Worm (Caenorhabditis elegans): Measurements from ENCODE around the gene T12A7.2.

Gene T12A7.2

ce11 chrIV:11803044-11803443 is 42.1 kb upstream of the T12A7.2 start, which contains the start of gene H01G02.4 (continued):
- TF ChIP-seq madf-10 (tag; optimal IDR thresholded peaks at IDR 0.05) (no peak), athp-1 (tag; optimal IDR thresholded peaks at IDR 0.05) (no peak), B0261.1 (tag; optimal IDR thresholded peaks at IDR 0.05) (no peak), rec-8 (tag; optimal IDR thresholded peaks at IDR 0.05) (no peak), ceh-40 (GFP tag; IDR thresholded peaks at IDR 0.05) (no peak)

DNA sequence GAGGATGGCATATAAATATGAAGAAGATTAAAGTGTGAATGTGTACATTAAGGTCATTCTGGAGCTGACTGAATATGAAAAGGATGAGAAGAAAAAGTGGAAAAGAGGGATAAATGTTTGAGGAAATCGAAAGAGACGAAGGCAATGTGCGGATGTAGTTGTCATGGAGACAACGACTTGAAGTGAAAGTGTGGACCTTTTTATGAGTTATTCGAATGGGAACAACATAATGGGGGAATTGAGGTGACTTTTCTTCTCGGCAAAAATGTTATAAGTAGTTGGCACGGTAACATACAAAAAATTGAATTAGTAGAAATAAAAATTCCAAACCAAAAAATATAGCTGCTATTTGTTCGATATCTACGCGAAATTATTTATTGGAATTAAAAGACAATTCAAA is 40.2 kb upstream of the T12A7.2 start, which contains the start of gene dyf-18:
Gene dyf-18, minus strand, starts transcription at position 101 of the 400 bp plus-strand sequence.
- TF ChIP-seq hsf-1 (GFP tag; IDR thresholded peaks at IDR 0.05) (no peak), F55B11.4 (tag; optimal IDR thresholded peaks at IDR 0.05; ENCODE audit: borderline replicate concordance, insufficient read depth) (no peak), F39B2.1 (GFP tag; IDR thresholded peaks at IDR 0.05) (no peak), madf-3 (GFP tag; IDR thresholded peaks at IDR 0.05) (no peak), ceh-79 (tag; optimal IDR thresholded peaks at IDR 0.05) (no peak), mel-28 (tag; optimal IDR thresholded peaks at IDR 0.05; ENCODE audit: borderline replicate concordance) (no peak), lin-54 (GFP tag; optimal IDR thresholded peaks at IDR 0.05) (no peak)

- TF ChIP-seq aptf-3 (GFP tag; IDR thresholded peaks at IDR 0.05): no peak
- no peak for TF ChIP-seq Y67H2A.10 (GFP tag; conservative IDR thresholded peaks at IDR 0.05)
- no peak for TF ChIP-seq ztf-18 (tag; optimal IDR thresholded peaks at IDR 0.05)
- no peak for TF ChIP-seq sea-2 (GFP tag; IDR thresholded peaks at IDR 0.05)
- no peak for TF ChIP-seq dpl-1 (GFP tag; optimal IDR thresholded peaks at IDR 0.05)
- no peak for TF ChIP-seq Y79H2A.3 (GFP tag; conservative IDR thresholded peaks at IDR 0.05)
- TF ChIP-seq pbrm-1 (GFP tag; IDR thresholded peaks at IDR 0.05): no peak
- no peak for TF ChIP-seq K12H6.12 (tag; optimal IDR thresholded peaks at IDR 0.05)
- no peak for TF ChIP-seq ceh-100 (GFP tag; IDR thresholded peaks at IDR 0.05)
- no peak for TF ChIP-seq snpc-4 (GFP tag; optimal IDR thresholded peaks at IDR 0.05)
- no peak for TF ChIP-seq snpc-4 (tag; optimal IDR thresholded peaks at IDR 0.05)
- TF ChIP-seq zfh-2 (GFP tag; conservative IDR thresholded peaks at IDR 0.05): no peak
- TF ChIP-seq him-1 (tag; optimal IDR thresholded peaks at IDR 0.05): no peak
- no peak for TF ChIP-seq K11D2.4 (GFP tag; IDR thresholded peaks at IDR 0.05)
- no peak for TF ChIP-seq B0019.2 (GFP tag; conservative IDR thresholded peaks at IDR 0.05)
- TF ChIP-seq hlh-26 (GFP tag; conservative IDR thresholded peaks at IDR 0.05): no peak
- no peak for TF ChIP-seq cebp-1 (GFP tag; IDR thresholded peaks at IDR 0.05)
- TF ChIP-seq cebp-1 (tag; optimal IDR thresholded peaks at IDR 0.05): no peak
- no peak for TF ChIP-seq attf-5 (GFP tag; optimal IDR thresholded peaks at IDR 0.05)
Measured at ce11 chrIV:11799240-11799639, 38.3 kb upstream of the T12A7.2 start.

DNA sequence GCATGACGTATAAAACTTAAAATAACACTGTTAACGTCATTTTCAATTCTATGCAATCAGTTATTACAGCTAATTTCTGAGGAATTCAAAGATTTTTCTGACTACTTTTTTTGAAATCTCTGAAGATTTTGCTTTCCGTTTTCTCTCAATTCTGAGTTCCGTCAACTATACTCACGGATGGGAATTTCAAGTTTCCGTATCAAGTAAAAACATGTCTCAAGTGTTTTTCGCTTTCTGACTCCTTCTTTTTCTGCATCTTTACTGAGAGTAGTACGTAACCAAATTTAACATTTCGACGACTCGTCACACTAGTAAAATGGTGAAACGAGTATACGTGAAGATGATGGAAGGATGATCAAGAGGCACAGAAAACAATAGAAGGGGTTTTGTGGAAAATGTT is 35.9 kb upstream of the T12A7.2 start:
- TF ChIP-seq die-1 (tag; optimal IDR thresholded peaks at IDR 0.05): no peak
- TF ChIP-seq dox-1 (GFP tag; IDR thresholded peaks at IDR 0.05): no peak
- TF ChIP-seq gei-17 (GFP tag; optimal IDR thresholded peaks at IDR 0.05): no peak
- TF ChIP-seq nhr-90 (tag; optimal IDR thresholded peaks at IDR 0.05): no peak
- TF ChIP-seq ccch-3 (GFP tag; optimal IDR thresholded peaks at IDR 0.05): no peak
- TF ChIP-seq nhr-27 (tag; optimal IDR thresholded peaks at IDR 0.05): no peak
- TF ChIP-seq sptf-2 (GFP tag; optimal IDR thresholded peaks at IDR 0.05): no peak
- TF ChIP-seq F57A8.1 (GFP tag; optimal IDR thresholded peaks at IDR 0.05): no peak
- no peak for TF ChIP-seq rec-8 (tag; optimal IDR thresholded peaks at IDR 0.05)
- no peak for TF ChIP-seq F10E7.11 (tag; optimal IDR thresholded peaks at IDR 0.05)
- TF ChIP-seq pbrm-1 (GFP tag; IDR thresholded peaks at IDR 0.05): no peak
- no peak for TF ChIP-seq bed-1 (GFP tag; IDR thresholded peaks at IDR 0.05)
- no peak for TF ChIP-seq B0035.1 (tag; optimal IDR thresholded peaks at IDR 0.05)
- TF ChIP-seq ceh-91 (GFP tag; IDR thresholded peaks at IDR 0.05): no peak
- no peak for TF ChIP-seq lin-40 (tag; optimal IDR thresholded peaks at IDR 0.05)
- no peak for TF ChIP-seq cebp-1 (GFP tag; IDR thresholded peaks at IDR 0.05)
- TF ChIP-seq cebp-1 (tag; optimal IDR thresholded peaks at IDR 0.05): no peak
- TF ChIP-seq mcd-1 (GFP tag; IDR thresholded peaks at IDR 0.05): no peak
- TF ChIP-seq C06A6.2 (GFP tag; conservative IDR thresholded peaks at IDR 0.05): no peak
- TF ChIP-seq repo-1 (tag; optimal IDR thresholded peaks at IDR 0.05): no peak

Data from whole organism, young adult.